Fruit fly (Drosophila melanogaster): ENCODE results near the gene CG32987.

Gene CG32987

DNA sequence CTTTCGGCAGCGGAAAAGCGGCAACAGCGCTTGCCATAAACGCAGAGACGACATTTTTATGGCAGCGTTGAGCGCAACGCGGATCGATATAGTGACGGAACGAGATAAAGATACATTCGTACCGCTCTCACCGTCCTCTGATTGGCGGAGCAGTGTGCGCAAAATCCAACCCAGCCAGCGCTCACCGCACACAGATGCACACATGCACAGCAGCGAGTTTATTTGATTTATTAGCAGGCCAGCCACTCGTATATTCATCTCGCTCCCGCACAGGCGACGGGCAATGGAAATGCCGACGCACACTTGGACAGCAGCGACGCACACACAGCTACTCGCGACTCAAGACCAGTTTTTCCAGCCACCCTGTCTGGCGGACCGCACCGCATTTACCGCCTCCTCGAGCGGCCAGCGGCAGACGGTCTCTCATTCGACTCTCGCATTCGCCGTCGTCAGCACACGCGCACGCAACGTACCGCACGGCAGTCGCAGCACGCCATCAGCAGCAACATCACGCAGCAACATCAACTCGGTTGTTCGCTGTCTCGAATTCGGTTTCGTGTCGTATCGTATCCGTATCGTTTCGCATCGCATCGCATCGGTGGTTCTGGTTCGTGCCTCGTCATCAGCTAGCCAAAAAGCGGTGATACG, 38.3 kb upstream of the CG32987 start, which contains the start of gene SoxN (continued):
- TF ChIP-seq lbe (GFP tag; optimal IDR thresholded peaks at IDR 0.05) (no peak), E2f1 (GFP tag; IDR thresholded peaks at IDR 0.05) (no peak), maf-S (GFP tag; optimal IDR thresholded peaks at IDR 0.05) (no peak), nom (GFP tag; optimal IDR thresholded peaks at IDR 0.05) (no peak), CG16779 (GFP tag; IDR thresholded peaks at IDR 0.05) (peak; percentile 45; the same call in 1 of the 2 replicates), z (GFP tag; IDR thresholded peaks at IDR 0.05) (peak; percentile 92), wdn (GFP tag; IDR thresholded peaks at IDR 0.05) (no peak), kay (GFP tag; optimal IDR thresholded peaks at IDR 0.05) (no peak), kah (GFP tag; optimal IDR thresholded peaks at IDR 0.05) (no peak), mam (GFP tag; optimal IDR thresholded peaks at IDR 0.05) (no peak), CG4617 (GFP tag; optimal IDR thresholded peaks at IDR 0.05; ENCODE audit: borderline replicate concordance) (no peak), CG2678 (tag; optimal IDR thresholded peaks at IDR 0.05) (no peak), CG7786 (GFP tag; optimal IDR thresholded peaks at IDR 0.05) (no peak), Bdp1 (GFP tag; optimal IDR thresholded peaks at IDR 0.05) (no peak), CG9437 (GFP tag; optimal IDR thresholded peaks at IDR 0.05) (no peak), crc (GFP tag; optimal IDR thresholded peaks at IDR 0.05) (no peak), Scr (GFP tag; IDR thresholded peaks at IDR 0.05; ENCODE audit: partially characterized antibody) (peak; percentile 3), ac (GFP tag; optimal IDR thresholded peaks at IDR 0.05) (no peak), seq (GFP tag; IDR thresholded peaks at IDR 0.05) (peak; percentile 64; the same call in 1 of the 2 replicates), Atf6 (GFP tag; IDR thresholded peaks at IDR 0.05) (no peak), CG10979 (tag; optimal IDR thresholded peaks at IDR 0.05) (peak; percentile 4), dm (GFP tag; optimal IDR thresholded peaks at IDR 0.05) (no peak), CG10431 (GFP tag; optimal IDR thresholded peaks at IDR 0.05) (no peak), Abd-B (GFP tag; optimal IDR thresholded peaks at IDR 0.05) (peak; percentile 61), MESR4 (GFP tag; optimal IDR thresholded peaks at IDR 0.05) (no peak), cas (GFP tag; IDR thresholded peaks at IDR 0.05) (no peak), org-1 (GFP tag; optimal IDR thresholded peaks at IDR 0.05) (no peak), CG14860 (GFP tag; IDR thresholded peaks at IDR 0.05; ENCODE audit: partially characterized antibody) (0 out of 3 replicates have a peak, but pooled peaks have one; percentile 34), rib (GFP tag; IDR thresholded peaks at IDR 0.05) (peak; percentile 82), Aef1 (GFP tag; IDR thresholded peaks at IDR 0.05) (no peak), bowl (GFP tag; IDR thresholded peaks at IDR 0.05) (no peak), hb (GFP tag; IDR thresholded peaks at IDR 0.05; ENCODE audit: partially characterized antibody) (no peak), Gug (GFP tag; IDR thresholded peaks at IDR 0.05) (no peak), CG11247 (GFP tag; IDR thresholded peaks at IDR 0.05) (peak; percentile 36; the same call in 1 of the 2 replicates), NK7.1 (GFP tag; optimal IDR thresholded peaks at IDR 0.05) (peak; percentile 15), onecut (GFP tag; IDR thresholded peaks at IDR 0.05) (peak; percentile 100), CG13775 (GFP tag; optimal IDR thresholded peaks at IDR 0.05) (no peak), danr (GFP tag; IDR thresholded peaks at IDR 0.05) (no peak), row (GFP tag; IDR thresholded peaks at IDR 0.05) (no peak; the same call in 2 of the 3 replicates), Opbp (GFP tag; IDR thresholded peaks at IDR 0.05; ENCODE audit: partially characterized antibody) (peak; percentile 52; the same call in 1 of the 3 replicates), Nf-YB (GFP tag; optimal IDR thresholded peaks at IDR 0.05) (peak; percentile 100), CG2120 (GFP tag; optimal IDR thresholded peaks at IDR 0.05) (no peak), phol (tag; optimal IDR thresholded peaks at IDR 0.05) (peak; percentile 52), CG10543 (GFP tag; optimal IDR thresholded peaks at IDR 0.05) (peak; percentile 84), Nf-YA (GFP tag; IDR thresholded peaks at IDR 0.05) (peak; percentile 97), CG10654 (GFP tag; optimal IDR thresholded peaks at IDR 0.05) (no peak), D19A (tag; optimal IDR thresholded peaks at IDR 0.05) (no peak), Awh (GFP tag; IDR thresholded peaks at IDR 0.05) (peak; percentile 32; the same call in 1 of the 2 replicates), Bgb (GFP tag; IDR thresholded peaks at IDR 0.05; ENCODE audit: partially characterized antibody) (peak; percentile 42; the same call in 1 of the 2 replicates), CG18011 (GFP tag; optimal IDR thresholded peaks at IDR 0.05) (no peak)

All from whole organism, embryonic.